Worm (Caenorhabditis elegans) whole organism, young adult: ENCODE results near the gene R12B2.2.

Experiments
- B0336.3 ChIP-seq: fragments of 200-800 bp; sonication (Bioruptor generic); IDR thresholded peaks from 2 replicates; pipeline ENCODE4 v1.3.6; 2022; ENCODE audit warnings: missing genetic modification characterization, missing compliant biosample characterization
- D2030.7 ChIP-seq: fragments of 200-800 bp; sonication (Bioruptor generic); IDR thresholded peaks from 2 replicates; pipeline ENCODE4 v1.3.6; 2022; ENCODE audit warnings: missing genetic modification reagents, missing genetic modification characterization, missing compliant biosample characterization
- F57C9.4 ChIP-seq: sonication (generic microtip); optimal IDR thresholded peaks from 2 replicates; lab custom pipeline; 2017; ENCODE audit warnings: mild to moderate bottlenecking, missing genetic modification characterization, missing compliant biosample characterization
- K11D2.4 ChIP-seq: fragments of 200-800 bp; sonication (Bioruptor generic); IDR thresholded peaks from 2 replicates; pipeline ENCODE4 v1.3.6; 2022; ENCODE audit warnings: missing genetic modification reagents, missing genetic modification characterization, missing compliant biosample characterization
- K12H6.12 ChIP-seq: fragments of 200-800 bp; sonication (Bioruptor generic); optimal IDR thresholded peaks from 2 replicates; lab custom pipeline; 2018; ENCODE audit warnings: mild to moderate bottlenecking, missing genetic modification characterization, missing compliant biosample characterization
- T26A5.8 ChIP-seq: sonication (generic microtip); optimal IDR thresholded peaks from 2 replicates; lab custom pipeline; 2016; ENCODE audit warnings: missing genetic modification characterization, missing compliant biosample characterization
- Y53G8AR.9 ChIP-seq: fragments of 200-800 bp; sonication (Bioruptor generic); conservative IDR thresholded peaks from 2 replicates; pipeline ENCODE4 v1.3.6; 2022; ENCODE audit warnings: missing genetic modification reagents, missing genetic modification characterization, missing compliant biosample characterization
- Y56A3A.18 ChIP-seq: fragments of 200-800 bp; sonication (Bioruptor generic); IDR thresholded peaks from 2 replicates; pipeline ENCODE4 v1.3.6; 2022; ENCODE audit warnings: missing genetic modification reagents, missing genetic modification characterization, missing compliant biosample characterization
- Y67H2A.10 ChIP-seq: fragments of 200-800 bp; sonication (Bioruptor generic); conservative IDR thresholded peaks from 2 replicates; pipeline ENCODE4 v1.3.6; 2022; ENCODE audit warnings: missing genetic modification reagents, missing genetic modification characterization, missing compliant biosample characterization
- ZK185.1 ChIP-seq: sonication (generic microtip); optimal IDR thresholded peaks from 2 replicates; lab custom pipeline; 2016; ENCODE audit warnings: mild to moderate bottlenecking, missing genetic modification characterization, missing compliant biosample characterization; ENCODE audit not compliant: poor library complexity, severe bottlenecking
- akir-1 ChIP-seq: fragments of 200-800 bp; sonication (Bioruptor generic); optimal IDR thresholded peaks from 2 replicates; lab custom pipeline; 2018; ENCODE audit warnings: mild to moderate bottlenecking, missing genetic modification characterization, moderate library complexity, missing compliant biosample characterization
- atf-7 ChIP-seq: sonication (generic microtip); optimal IDR thresholded peaks from 2 replicates; lab custom pipeline; 2017; ENCODE audit warnings: mild to moderate bottlenecking, missing genetic modification characterization, missing compliant biosample characterization
- athp-1 ChIP-seq: sonication (generic microtip); optimal IDR thresholded peaks from 2 replicates; lab custom pipeline; 2017; ENCODE audit warnings: mild to moderate bottlenecking, missing genetic modification characterization, missing compliant biosample characterization
- bed-2 ChIP-seq: fragments of 200-800 bp; sonication (Bioruptor generic); IDR thresholded peaks from 2 replicates; pipeline ENCODE4 v1.3.6; 2022; ENCODE audit warnings: missing genetic modification reagents, missing genetic modification characterization, missing compliant biosample characterization
- ccch-3 ChIP-seq: fragments of 200-800 bp; sonication (Bioruptor generic); optimal IDR thresholded peaks from 2 replicates; lab custom pipeline; 2018; ENCODE audit warnings: mild to moderate bottlenecking, missing genetic modification characterization, missing compliant biosample characterization
- cebp-1 ChIP-seq, 2 experiments: fragments of 200-800 bp in 1 of 2; sonication (Bioruptor generic) in 1 of 2; sonication (generic microtip) in 1 of 2; IDR thresholded peaks in 1 of 2; optimal IDR thresholded peaks in 1 of 2; 2 replicates each; pipeline versions ENCODE4 v1.3.6 to Lab custom; 2017 to 2022; ENCODE audit warnings: missing compliant biosample characterization in 2 of 2, missing genetic modification characterization in 2 of 2, mild to moderate bottlenecking in 1 of 2, missing genetic modification reagents in 1 of 2, moderate library complexity in 1 of 2
- ceh-100 ChIP-seq: fragments of 200-800 bp; sonication (Bioruptor generic); IDR thresholded peaks from 2 replicates; pipeline ENCODE4 v1.3.6; 2022; ENCODE audit warnings: missing genetic modification reagents, missing genetic modification characterization, missing compliant biosample characterization
- ceh-27 ChIP-seq: fragments of 200-800 bp; sonication (Bioruptor generic); optimal IDR thresholded peaks from 2 replicates; lab custom pipeline; 2018; ENCODE audit warnings: mild to moderate bottlenecking, missing genetic modification characterization, moderate library complexity, missing compliant biosample characterization
- ceh-79 ChIP-seq: sonication (generic microtip); optimal IDR thresholded peaks from 2 replicates; lab custom pipeline; 2017; ENCODE audit warnings: mild to moderate bottlenecking, missing genetic modification characterization, missing compliant biosample characterization
- ceh-91 ChIP-seq: fragments of 200-800 bp; sonication (Bioruptor generic); IDR thresholded peaks from 2 replicates; pipeline ENCODE4 v1.3.6; 2022; ENCODE audit warnings: missing genetic modification reagents, missing genetic modification characterization, missing compliant biosample characterization
- chd-7 ChIP-seq: sonication (generic microtip); optimal IDR thresholded peaks from 2 replicates; lab custom pipeline; 2016; ENCODE audit warnings: mild to moderate bottlenecking, missing genetic modification characterization, moderate library complexity, missing compliant biosample characterization
- hlh-26 ChIP-seq: fragments of 200-800 bp; sonication (Bioruptor generic); conservative IDR thresholded peaks from 2 replicates; pipeline ENCODE4 v1.3.6; 2022; ENCODE audit warnings: missing genetic modification reagents, missing genetic modification characterization, missing compliant biosample characterization
- hmg-1.2 ChIP-seq: fragments of 200-800 bp; sonication (Bioruptor generic); IDR thresholded peaks from 2 replicates; pipeline ENCODE4 v1.3.6; 2022; ENCODE audit warnings: missing genetic modification reagents, missing genetic modification characterization, missing compliant biosample characterization
- lin-35 ChIP-seq, 3 experiments: fragments of 150-350 bp in 2 of 3; sonication (generic microtip) in 1 of 3; optimal IDR thresholded peaks; 2 replicates each; lab custom pipeline; 2014 to 2018; ENCODE audit warnings: missing biosample characterization in 3 of 3, missing genetic modification characterization in 3 of 3, missing genetic modification reagents in 3 of 3
- lin-40 ChIP-seq: sonication (generic microtip); optimal IDR thresholded peaks from 2 replicates; lab custom pipeline; 2016; ENCODE audit warnings: missing genetic modification characterization, mild to moderate bottlenecking, missing compliant biosample characterization, missing genotype, missing genetic modification reagents
- lin-54 ChIP-seq: fragments of 200-800 bp; sonication (Bioruptor generic); optimal IDR thresholded peaks from 2 replicates; lab custom pipeline; 2018; ENCODE audit warnings: mild to moderate bottlenecking, missing genetic modification characterization, missing compliant biosample characterization
- lsl-1 ChIP-seq: fragments of 200-800 bp; sonication (Bioruptor generic); optimal IDR thresholded peaks from 2 replicates; lab custom pipeline; 2018; ENCODE audit warnings: mild to moderate bottlenecking, missing genetic modification characterization, moderate library complexity, missing compliant biosample characterization
- madf-10 ChIP-seq: sonication (generic microtip); optimal IDR thresholded peaks from 2 replicates; lab custom pipeline; 2016; ENCODE audit warnings: mild to moderate bottlenecking, missing genetic modification characterization, missing compliant biosample characterization
- madf-8 ChIP-seq: fragments of 200-800 bp; sonication (Bioruptor generic); conservative IDR thresholded peaks from 2 replicates; pipeline ENCODE4 v1.3.6; 2022; ENCODE audit warnings: missing genetic modification reagents, missing genetic modification characterization, missing compliant biosample characterization
- mcd-1 ChIP-seq: fragments of 200-800 bp; sonication (Bioruptor generic); IDR thresholded peaks from 2 replicates; pipeline ENCODE4 v1.3.6; 2022; ENCODE audit warnings: missing genetic modification reagents, missing genetic modification characterization, missing compliant biosample characterization
- mes-4 ChIP-seq: sonication (generic microtip); optimal IDR thresholded peaks from 2 replicates; lab custom pipeline; 2016; ENCODE audit warnings: missing genotype, missing genetic modification characterization, missing compliant biosample characterization
- nfya-1 ChIP-seq: sonication (generic microtip); optimal IDR thresholded peaks from 2 replicates; lab custom pipeline; 2017; ENCODE audit warnings: antibody characterized with exemption, missing compliant biosample characterization, missing genetic modification characterization, borderline replicate concordance; ENCODE audit not compliant: insufficient read depth
- pbrm-1 ChIP-seq: fragments of 200-800 bp; sonication (Bioruptor generic); IDR thresholded peaks from 2 replicates; pipeline ENCODE4 v1.3.6; 2022; ENCODE audit warnings: missing genetic modification reagents, missing genetic modification characterization, missing compliant biosample characterization
- pha-4 ChIP-seq: fragments of 150-350 bp; sonication (generic microtip); optimal IDR thresholded peaks from 2 replicates; lab custom pipeline; 2014; ENCODE audit warnings: missing biosample characterization, missing genetic modification reagents, missing genetic modification characterization
- rcor-1 ChIP-seq: fragments of 200-800 bp; sonication (Bioruptor generic); IDR thresholded peaks from 2 replicates; pipeline ENCODE4 v1.3.6; 2022; ENCODE audit warnings: missing genetic modification reagents, missing genetic modification characterization, missing compliant biosample characterization
- snpc-1.3 ChIP-seq: sonication (generic microtip); optimal IDR thresholded peaks from 2 replicates; lab custom pipeline; 2017; ENCODE audit warnings: missing genetic modification characterization, mild to moderate bottlenecking, missing compliant biosample characterization, antibody characterized with exemption, moderate library complexity, missing genotype, missing genetic modification reagents; ENCODE audit not compliant: insufficient read depth
- somi-1 ChIP-seq: fragments of 200-800 bp; sonication (Bioruptor generic); optimal IDR thresholded peaks from 2 replicates; lab custom pipeline; 2018; ENCODE audit warnings: mild to moderate bottlenecking, missing genetic modification characterization, missing compliant biosample characterization
- tbp1 ChIP-seq: fragments of 200-800 bp; sonication (Bioruptor generic); optimal IDR thresholded peaks from 2 replicates; lab custom pipeline; 2018; ENCODE audit warnings: mild to moderate bottlenecking, missing genetic modification characterization, missing compliant biosample characterization
- zfh-2 ChIP-seq: fragments of 200-800 bp; sonication (Bioruptor generic); conservative IDR thresholded peaks from 2 replicates; pipeline ENCODE4 v1.3.6; 2022; ENCODE audit warnings: missing genetic modification reagents, missing genetic modification characterization, missing compliant biosample characterization
- zim-3 ChIP-seq: sonication (generic microtip); optimal IDR thresholded peaks from 2 replicates; lab custom pipeline; 2017; ENCODE audit warnings: mild to moderate bottlenecking, missing genetic modification characterization, moderate library complexity, missing compliant biosample characterization
- ztf-18 ChIP-seq: sonication (generic microtip); optimal IDR thresholded peaks from 2 replicates; lab custom pipeline; 2016; ENCODE audit warnings: missing genotype, mild to moderate bottlenecking, missing genetic modification characterization, missing compliant biosample characterization
- ztf-26 ChIP-seq: sonication (generic microtip); optimal IDR thresholded peaks from 2 replicates; lab custom pipeline; 2017; ENCODE audit warnings: missing genetic modification characterization, missing compliant biosample characterization
- ztf-28 ChIP-seq: fragments of 200-800 bp; sonication (Bioruptor generic); IDR thresholded peaks from 2 replicates; pipeline ENCODE4 v1.3.6; 2022; ENCODE audit warnings: missing genetic modification reagents, missing genetic modification characterization, missing compliant biosample characterization
- ztf-3 ChIP-seq: fragments of 200-800 bp; sonication (Bioruptor generic); optimal IDR thresholded peaks from 2 replicates; lab custom pipeline; 2018; ENCODE audit warnings: mild to moderate bottlenecking, missing genetic modification characterization, missing compliant biosample characterization
- ztf-6 ChIP-seq: fragments of 200-800 bp; sonication (Bioruptor generic); IDR thresholded peaks from 2 replicates; pipeline ENCODE4 v1.3.6; 2022; ENCODE audit warnings: missing genetic modification reagents, missing genetic modification characterization, missing compliant biosample characterization

Gene R12B2.2

DNA sequence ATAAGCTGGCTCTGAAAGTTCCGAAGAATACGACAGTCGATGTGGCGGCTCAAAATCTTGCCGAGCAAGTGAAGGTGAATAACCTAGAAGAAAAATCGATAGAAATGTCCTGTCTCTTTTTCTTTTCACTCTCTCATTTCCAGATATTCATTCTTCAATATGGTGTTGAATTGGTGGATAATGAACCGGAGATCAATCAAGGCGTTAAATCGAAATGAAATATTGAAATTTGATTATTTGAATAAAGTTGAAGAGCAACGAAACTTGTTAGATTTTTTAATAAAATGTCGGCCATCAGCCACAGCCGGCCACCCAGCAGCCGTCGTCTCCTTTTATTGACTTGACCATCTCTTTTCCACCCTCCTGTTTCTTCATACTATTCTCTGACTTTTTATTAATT lies at the start of gene R12B2.2:
Gene R12B2.2, plus strand, starts transcription at position 301 of the 400 bp plus-strand sequence.
- TF ChIP-seq snpc-1.3 (tag; lab: Kevin White, UChicago) (no peak), hlh-26 (GFP tag; lab: Robert Waterston, UW) (no peak), tbp1 (GFP tag; lab: Kevin White, UChicago) (no peak), K11D2.4 (no peak), Y67H2A.10 (GFP tag; lab: Robert Waterston, UW) (no peak), ccch-3 (GFP tag; lab: Kevin White, UChicago) (no peak), Y56A3A.18 (no peak), Y53G8AR.9 (GFP tag; lab: Robert Waterston, UW) (no peak), ceh-100 (GFP tag; lab: Robert Waterston, UW) (no peak), ztf-3 (GFP tag; lab: Kevin White, UChicago) (no peak), D2030.7 (GFP tag; lab: Robert Waterston, UW) (no peak), zim-3 (no peak), madf-10 (no peak), ztf-28 (GFP tag; lab: Robert Waterston, UW) (no peak)

DNA sequence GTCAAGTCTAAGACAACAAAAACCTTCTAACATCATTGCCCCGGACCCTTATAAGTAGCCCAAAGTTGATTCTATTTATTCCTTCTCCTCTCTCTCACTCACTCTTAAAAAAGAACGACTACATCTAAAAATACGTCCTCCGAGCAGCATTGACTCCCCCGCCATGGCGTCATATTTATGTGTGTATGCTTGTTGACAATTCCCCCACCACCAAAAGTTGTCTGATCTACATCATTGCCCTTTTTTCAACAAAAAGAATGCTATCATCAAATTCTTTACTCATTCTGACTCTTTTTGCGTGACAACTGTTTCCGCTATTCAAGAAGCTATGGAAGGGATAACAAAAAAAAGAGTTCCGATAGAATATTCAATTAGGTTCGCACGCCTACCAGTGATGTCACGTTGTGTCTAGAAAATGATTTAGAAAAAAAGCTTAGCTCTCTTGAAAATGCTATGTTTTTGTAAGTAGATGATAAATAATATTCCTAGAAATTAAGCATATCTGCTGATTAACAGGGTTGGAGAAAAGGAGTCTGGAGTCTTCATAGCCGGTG lies 49.3 kb upstream of the R12B2.2 start:
- TF ChIP-seq ztf-26 (tag; lab: Kevin White, UChicago) (no peak), ceh-91 (GFP tag; lab: Robert Waterston, UW) (no peak), akir-1 (GFP tag; lab: Kevin White, UChicago) (no peak), lsl-1 (no peak), T26A5.8 (tag; lab: Kevin White, UChicago) (no peak), ztf-18 (tag; lab: Kevin White, UChicago) (no peak), mes-4 (tag; lab: Kevin White, UChicago) (no peak), B0336.3 (GFP tag; lab: Robert Waterston, UW) (no peak), nfya-1 (no peak), pha-4 (no peak), pbrm-1 (GFP tag; lab: Robert Waterston, UW) (no peak), somi-1 (GFP tag; lab: Kevin White, UChicago) (no peak), athp-1 (tag; lab: Kevin White, UChicago) (no peak), lin-54 (GFP tag; lab: Kevin White, UChicago) (no peak), F57C9.4 (tag; lab: Kevin White, UChicago) (no peak), ceh-79 (tag; lab: Kevin White, UChicago) (no peak), madf-8 (GFP tag; lab: Robert Waterston, UW) (no peak), ztf-6 (GFP tag; lab: Robert Waterston, UW) (no peak), bed-2 (GFP tag; lab: Robert Waterston, UW) (no peak)

DNA sequence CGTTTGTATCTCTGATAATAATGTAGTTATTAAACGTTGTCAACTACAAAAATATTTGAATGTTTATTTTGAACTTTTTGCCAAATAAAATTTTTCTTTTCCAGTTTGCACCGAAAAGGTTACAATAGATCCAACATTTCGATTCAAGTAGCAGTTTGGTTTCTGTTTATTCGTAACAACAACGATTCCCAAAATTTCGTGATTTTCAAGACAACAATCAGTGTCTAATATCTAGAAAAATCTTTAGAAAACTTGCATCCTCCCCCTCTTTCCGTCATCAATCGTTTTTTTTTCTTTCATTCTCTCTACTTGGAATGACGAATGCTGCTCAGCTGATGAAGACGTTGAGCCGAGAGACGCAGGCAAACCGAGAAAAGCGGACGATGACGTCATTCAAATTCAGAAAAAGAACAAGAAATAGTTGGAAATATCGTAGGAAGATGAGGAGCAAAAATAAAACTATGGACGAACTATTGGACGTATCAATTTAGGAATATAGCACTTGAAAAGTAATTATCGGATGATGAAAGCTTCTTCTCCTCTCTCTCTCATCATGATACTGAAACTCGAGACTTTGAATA lies 48.2 kb upstream of the R12B2.2 start:
- TF ChIP-seq zfh-2 (GFP tag; lab: Robert Waterston, UW), result peak; percentile 28; the same call in 1 of the 2 replicates
- TF ChIP-seq K12H6.12 (tag; lab: Kevin White, UChicago), result peak; percentile 53
- TF ChIP-seq ceh-27 (GFP tag; lab: Kevin White, UChicago), result peak; percentile 17
- peak in 1 of 3 experiments; percentile 84 for TF ChIP-seq lin-35 (GFP tag; optimal IDR thresholded peaks at IDR 0.05; lab: Kevin White, UChicago)
- TF ChIP-seq Y67H2A.10 (GFP tag; lab: Robert Waterston, UW), result no peak
- 0 out of 2 replicates have a peak, but pooled peaks have one; percentile 48 for TF ChIP-seq mcd-1 (GFP tag; lab: Robert Waterston, UW)
- peak; percentile 30; the same call in 1 of the 2 replicates for TF ChIP-seq hmg-1.2
- peak; percentile 95 for TF ChIP-seq atf-7 (tag; lab: Kevin White, UChicago)
- TF ChIP-seq cebp-1 (GFP tag; IDR thresholded peaks at IDR 0.05; lab: Robert Waterston, UW), result no peak
- TF ChIP-seq cebp-1 (tag; optimal IDR thresholded peaks at IDR 0.05; lab: Kevin White, UChicago), result peak; percentile 35
- TF ChIP-seq rcor-1 (GFP tag; lab: Robert Waterston, UW), result 0 out of 2 replicates have a peak, but pooled peaks have one; percentile 35
- TF ChIP-seq chd-7 (tag; lab: Kevin White, UChicago), result peak; percentile 24
- TF ChIP-seq ZK185.1 (tag; lab: Kevin White, UChicago), result peak; percentile 7
- TF ChIP-seq lin-40 (tag; lab: Kevin White, UChicago), result peak; percentile 31
